Worm (Caenorhabditis elegans): ENCODE measurements around the gene his-17.
A peak's percentile ranks its signal among the peaks of the same experiment; 100 is the strongest.

his-17 gene

ce11 chrV:8913940-8914339 is 16.1 kb upstream of the his-17 start, which contains the start of gene mod-1:
mod-1 (minus strand) TSS chrV:8914040.
- TF ChIP-seq ztf-11 (tag; optimal IDR thresholded peaks at IDR 0.05): no peak
- no peak for TF ChIP-seq mdl-1 (tag; optimal IDR thresholded peaks at IDR 0.05)
- no peak for TF ChIP-seq skn-1 (tag; optimal IDR thresholded peaks at IDR 0.05)
- TF ChIP-seq nhr-25 (tag; optimal IDR thresholded peaks at IDR 0.05): no peak
- no peak for TF ChIP-seq daf-12 (tag; optimal IDR thresholded peaks at IDR 0.05)
- no peak for TF ChIP-seq nhr-77 (tag; optimal IDR thresholded peaks at IDR 0.05)
- no peak for TF ChIP-seq nhr-11 (tag; optimal IDR thresholded peaks at IDR 0.05)
- TF ChIP-seq nhr-237 (tag; optimal IDR thresholded peaks at IDR 0.05): no peak
- TF ChIP-seq fkh-10 (GFP tag; optimal IDR thresholded peaks at IDR 0.05): no peak
- no peak for TF ChIP-seq nhr-12 (tag; optimal IDR thresholded peaks at IDR 0.05)
- no peak for TF ChIP-seq ceh-9 (tag; optimal IDR thresholded peaks at IDR 0.05)
- TF ChIP-seq lsy-12 (tag; optimal IDR thresholded peaks at IDR 0.05): no peak
- TF ChIP-seq nhr-43 (tag; optimal IDR thresholded peaks at IDR 0.05; ENCODE audit: poor library complexity, severe bottlenecking): no peak
- no peak for TF ChIP-seq unc-39 (tag; optimal IDR thresholded peaks at IDR 0.05)
- TF ChIP-seq elt-2 (tag; optimal IDR thresholded peaks at IDR 0.05): no peak
- TF ChIP-seq unc-62 (GFP tag; optimal IDR thresholded peaks at IDR 0.05): no peak
- no peak for TF ChIP-seq fkh-2 (tag; optimal IDR thresholded peaks at IDR 0.05)

DNA sequence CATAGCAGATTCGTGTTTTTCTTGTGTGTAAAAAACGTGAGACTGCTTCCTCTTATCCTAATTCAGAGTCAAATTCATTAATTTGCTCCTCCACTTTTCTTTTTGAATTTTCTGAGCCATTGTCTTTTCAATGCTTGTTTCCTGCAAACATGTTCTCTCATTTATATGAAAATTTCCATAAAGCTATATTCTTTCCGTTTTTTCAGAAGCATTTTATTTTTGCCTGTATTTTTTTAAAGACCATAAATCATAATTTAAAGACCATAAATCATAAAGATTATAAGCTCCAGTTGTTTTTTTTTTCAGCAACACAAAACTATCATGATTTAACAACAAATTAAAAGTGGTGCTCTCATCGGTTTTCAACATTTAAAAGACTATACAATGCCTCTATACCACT is 9.1 kb upstream of the his-17 start, which contains the start of gene frpr-11:
Gene frpr-11 (plus strand): TSS at position 301 of the 400 bp plus-strand sequence.
- TF ChIP-seq snpc-4 (tag; optimal IDR thresholded peaks at IDR 0.05): no peak
- no peak for TF ChIP-seq ZK546.5 (tag; optimal IDR thresholded peaks at IDR 0.05)
- no peak for TF ChIP-seq egl-5 (tag; optimal IDR thresholded peaks at IDR 0.05)
- TF ChIP-seq elt-2 (tag; optimal IDR thresholded peaks at IDR 0.05): no peak
- TF ChIP-seq elt-1 (tag; optimal IDR thresholded peaks at IDR 0.05): no peak
- TF ChIP-seq daf-12 (tag; optimal IDR thresholded peaks at IDR 0.05): no peak
- no peak for TF ChIP-seq pha-4 (tag; optimal IDR thresholded peaks at IDR 0.05)
- TF ChIP-seq nhr-11 (tag; optimal IDR thresholded peaks at IDR 0.05): no peak
- TF ChIP-seq nhr-77 (tag; optimal IDR thresholded peaks at IDR 0.05): no peak
- no peak for TF ChIP-seq nhr-23 (tag; optimal IDR thresholded peaks at IDR 0.05)
- no peak for TF ChIP-seq lin-39 (tag; optimal IDR thresholded peaks at IDR 0.05)
- TF ChIP-seq ceh-82 (tag; optimal IDR thresholded peaks at IDR 0.05): no peak
- TF ChIP-seq elt-3 (tag; optimal IDR thresholded peaks at IDR 0.05): no peak
- TF ChIP-seq zag-1 (tag; optimal IDR thresholded peaks at IDR 0.05): no peak
- TF ChIP-seq lsy-12 (tag; optimal IDR thresholded peaks at IDR 0.05): no peak
- no peak for TF ChIP-seq nhr-25 (tag; optimal IDR thresholded peaks at IDR 0.05)
- TF ChIP-seq fkh-2 (tag; optimal IDR thresholded peaks at IDR 0.05): no peak
- TF ChIP-seq ztf-4 (tag; optimal IDR thresholded peaks at IDR 0.05): no peak
- no peak for TF ChIP-seq fkh-10 (GFP tag; optimal IDR thresholded peaks at IDR 0.05)

DNA sequence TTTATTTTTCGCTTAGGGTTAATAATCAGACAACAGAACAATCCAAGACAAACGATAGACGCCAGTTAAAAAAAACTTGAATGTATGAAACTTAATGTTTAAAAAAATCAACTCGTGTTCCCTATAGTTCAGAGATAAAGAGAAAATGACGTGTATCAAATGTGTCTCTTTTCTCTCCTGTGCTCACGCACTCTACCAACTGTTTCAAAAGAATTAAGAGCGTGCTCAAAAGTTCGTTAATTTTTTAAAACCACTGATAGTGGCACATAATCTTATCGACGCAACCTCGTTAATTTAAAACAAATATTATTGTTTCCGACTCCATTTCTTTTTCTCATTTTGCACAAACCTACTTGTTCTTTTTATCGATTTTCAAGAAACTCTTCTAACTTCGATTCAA is 7.9 kb upstream of the his-17 start:
- TF ChIP-seq elt-3 (tag; optimal IDR thresholded peaks at IDR 0.05) (no peak), elt-2 (tag; optimal IDR thresholded peaks at IDR 0.05) (peak; percentile 93), pqm-1 (tag; optimal IDR thresholded peaks at IDR 0.05) (peak; percentile 87), egl-27 (tag; optimal IDR thresholded peaks at IDR 0.05) (peak; percentile 28), pha-4 (tag; optimal IDR thresholded peaks at IDR 0.05) (peak; percentile 33), daf-12 (tag; optimal IDR thresholded peaks at IDR 0.05) (no peak), hmg-11 (tag; optimal IDR thresholded peaks at IDR 0.05) (no peak), skn-1 (tag; optimal IDR thresholded peaks at IDR 0.05) (no peak), nhr-12 (tag; optimal IDR thresholded peaks at IDR 0.05) (no peak), ztf-4 (tag; optimal IDR thresholded peaks at IDR 0.05) (no peak)

DNA sequence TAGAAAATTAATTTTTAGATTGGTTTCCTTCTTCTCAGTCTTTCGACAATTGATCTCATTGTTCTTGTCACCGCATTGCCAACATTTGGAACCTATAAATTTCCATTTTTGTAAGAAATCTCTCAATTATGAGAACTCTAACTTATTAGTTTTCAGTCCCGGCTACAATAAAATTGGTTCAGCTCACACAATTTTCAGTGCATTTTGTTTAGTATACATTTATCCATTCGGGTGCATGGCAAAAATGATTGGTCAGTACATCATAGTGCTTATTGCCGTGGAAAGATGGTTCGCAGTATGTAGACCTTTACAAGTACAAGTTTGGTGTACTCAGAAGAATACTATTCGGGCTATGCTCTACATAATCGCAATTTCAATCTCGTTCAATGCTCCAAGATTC is 6.1 kb upstream of the his-17 start:
- no peak for TF ChIP-seq elt-1 (tag; optimal IDR thresholded peaks at IDR 0.05)
- no peak for TF ChIP-seq nhr-23 (tag; optimal IDR thresholded peaks at IDR 0.05)
- no peak for TF ChIP-seq nhr-237 (tag; optimal IDR thresholded peaks at IDR 0.05)
- TF ChIP-seq pha-4 (tag; optimal IDR thresholded peaks at IDR 0.05): no peak
- no peak for TF ChIP-seq ama-1 (optimal IDR thresholded peaks at IDR 0.05)
- TF ChIP-seq mml-1 (tag; optimal IDR thresholded peaks at IDR 0.05): no peak
- no peak for TF ChIP-seq zag-1 (tag; optimal IDR thresholded peaks at IDR 0.05)
- no peak for TF ChIP-seq pqm-1 (tag; optimal IDR thresholded peaks at IDR 0.05)
- no peak for TF ChIP-seq nfya-1 (tag; optimal IDR thresholded peaks at IDR 0.05; ENCODE audit: insufficient read depth)
- TF ChIP-seq eor-1 (tag; optimal IDR thresholded peaks at IDR 0.05): no peak
- TF ChIP-seq egl-5 (tag; optimal IDR thresholded peaks at IDR 0.05): no peak
- no peak for TF ChIP-seq ceh-28 (tag; optimal IDR thresholded peaks at IDR 0.05)
- no peak for TF ChIP-seq daf-12 (tag; optimal IDR thresholded peaks at IDR 0.05)
- TF ChIP-seq unc-62 (GFP tag; optimal IDR thresholded peaks at IDR 0.05): no peak
- TF ChIP-seq sea-2 (GFP tag; optimal IDR thresholded peaks at IDR 0.05): no peak
- TF ChIP-seq elt-3 (tag; optimal IDR thresholded peaks at IDR 0.05): no peak
- no peak for TF ChIP-seq ztf-4 (tag; optimal IDR thresholded peaks at IDR 0.05)
